Worm (Caenorhabditis elegans) whole organism, midembryonic: ENCODE data around the gene srj-50.

Source experiments
- T22C8.4 ChIP-seq: fragments of 200-800 bp; sonication (Bioruptor generic); IDR thresholded peaks from 2 replicates; pipeline ENCODE4 v1.3.6; 2022; ENCODE audit warnings: missing genetic modification characterization, missing compliant biosample characterization
- cog-1 ChIP-seq: sonication (generic microtip); optimal IDR thresholded peaks from 2 replicates; lab custom pipeline; 2016; ENCODE audit warnings: missing genetic modification characterization, missing compliant biosample characterization
- flt-1 ChIP-seq: fragments of 200-800 bp; sonication (Bioruptor generic); IDR thresholded peaks from 2 replicates; pipeline ENCODE4 v1.3.6; 2022; ENCODE audit warnings: missing genetic modification characterization, missing compliant biosample characterization
- klf-2 ChIP-seq: fragments of 200-800 bp; sonication (Bioruptor generic); conservative IDR thresholded peaks from 2 replicates; pipeline ENCODE4 v1.3.6; 2022; ENCODE audit warnings: missing genetic modification reagents, missing genetic modification characterization, missing compliant biosample characterization
- med-1 ChIP-seq: sonication (generic microtip); optimal IDR thresholded peaks from 2 replicates; lab custom pipeline; 2017; ENCODE audit warnings: missing genetic modification characterization, mild to moderate bottlenecking, missing compliant biosample characterization, antibody characterized with exemption, missing genetic modification reagents; ENCODE audit not compliant: insufficient read depth
- ref-1 ChIP-seq: fragments of 200-800 bp; sonication (Bioruptor generic); conservative IDR thresholded peaks from 2 replicates; pipeline ENCODE4 v1.3.6; 2022; ENCODE audit warnings: missing genetic modification reagents, missing genetic modification characterization, missing compliant biosample characterization
- tab-1 ChIP-seq: fragments of 200-800 bp; sonication (Bioruptor generic); IDR thresholded peaks from 2 replicates; pipeline ENCODE4 v1.3.6; 2022; ENCODE audit warnings: missing genetic modification characterization, missing compliant biosample characterization
- ztf-23 ChIP-seq: fragments of 200-800 bp; sonication (Bioruptor generic); IDR thresholded peaks from 2 replicates; pipeline ENCODE4 v1.3.6; 2022; ENCODE audit warnings: missing genetic modification reagents, missing genetic modification characterization, missing compliant biosample characterization
- ztf-29 ChIP-seq: fragments of 200-800 bp; sonication (Bioruptor generic); IDR thresholded peaks from 2 replicates; pipeline ENCODE4 v1.3.6; 2022; ENCODE audit warnings: missing genetic modification reagents, missing genetic modification characterization, missing compliant biosample characterization

Gene srj-50

DNA sequence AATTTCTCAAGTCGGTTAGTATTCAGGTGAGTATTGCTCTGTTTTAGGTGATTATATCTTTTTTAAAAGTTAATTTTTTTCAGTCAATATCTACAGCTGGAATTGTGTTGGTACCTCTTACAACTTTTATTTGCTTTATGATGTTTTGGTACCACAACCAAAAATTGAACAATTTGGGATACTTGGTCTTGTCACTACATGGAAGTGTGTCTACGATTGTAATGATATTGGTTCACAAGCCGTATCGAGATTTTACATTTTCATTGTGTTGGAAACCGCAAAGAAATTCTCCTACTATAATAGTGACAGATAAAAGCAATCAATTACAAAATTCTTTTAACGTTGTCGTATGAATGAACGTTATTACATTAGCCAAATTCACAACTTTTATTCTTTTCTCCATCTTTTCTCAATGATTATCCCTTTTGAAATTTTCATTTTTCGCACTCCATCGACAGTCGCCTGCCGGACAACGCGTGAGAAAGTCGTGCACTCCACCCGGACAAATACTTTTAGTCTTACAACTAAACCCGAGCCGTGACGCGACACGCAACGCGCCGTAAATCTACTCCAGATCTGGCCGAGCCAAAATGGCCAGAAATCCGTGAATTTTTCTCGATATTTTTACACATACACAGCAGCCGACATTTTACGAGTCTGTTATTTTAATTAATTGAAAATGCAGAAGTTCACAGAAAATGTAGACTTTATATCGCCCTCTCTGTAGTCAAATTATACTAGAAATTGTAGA is 39.2 kb downstream of the srj-50 start:
- no peak for TF ChIP-seq ztf-23 (GFP tag; lab: Robert Waterston, UW)
- TF ChIP-seq T22C8.4 (GFP tag; lab: Robert Waterston, UW) = no peak
- TF ChIP-seq klf-2 = no peak
- no peak for TF ChIP-seq cog-1 (tag; lab: Kevin White, UChicago)
- TF ChIP-seq med-1 = no peak
- TF ChIP-seq flt-1 = no peak
- no peak for TF ChIP-seq tab-1 (GFP tag; lab: Robert Waterston, UW)
- no peak for TF ChIP-seq ref-1 (GFP tag; lab: Robert Waterston, UW)
- TF ChIP-seq ztf-29 = no peak

- TF ChIP-seq T22C8.4 (GFP tag; lab: Robert Waterston, UW) = no peak
- no peak for TF ChIP-seq tab-1 (GFP tag; lab: Robert Waterston, UW)
- no peak for TF ChIP-seq klf-2
- no peak for TF ChIP-seq cog-1 (tag; lab: Kevin White, UChicago)
- no peak for TF ChIP-seq ztf-29
- TF ChIP-seq med-1 = no peak
- TF ChIP-seq ref-1 (GFP tag; lab: Robert Waterston, UW) = no peak
- no peak for TF ChIP-seq flt-1
- TF ChIP-seq ztf-23 (GFP tag; lab: Robert Waterston, UW) = no peak
Measured at ce11 chrV:2872947-2873346, 40.2 kb downstream of the srj-50 start.

DNA sequence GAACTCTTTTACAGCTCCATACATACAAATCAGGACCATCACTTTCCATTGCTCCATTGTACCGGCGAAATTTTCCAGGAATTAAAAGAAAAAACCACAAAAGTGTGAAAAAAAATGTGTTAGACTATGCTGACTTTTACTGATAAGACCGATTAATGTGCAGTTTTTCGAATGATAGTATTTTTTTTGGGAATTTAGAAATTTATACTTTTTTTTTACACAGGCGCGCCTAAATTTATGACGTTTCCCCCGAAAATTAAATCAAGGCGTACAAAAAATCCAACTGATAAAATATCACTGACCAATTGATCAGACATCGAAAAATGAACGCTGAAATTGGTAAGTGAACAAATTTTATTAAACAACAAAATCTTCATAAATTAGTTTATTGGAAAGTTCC is 42.7 kb downstream of the srj-50 start, which contains the start of gene folt-2:
folt-2 (minus strand) TSS at position 179 of the 400 bp plus-strand sequence.
- no peak for TF ChIP-seq ref-1 (GFP tag; lab: Robert Waterston, UW)
- no peak for TF ChIP-seq cog-1 (tag; lab: Kevin White, UChicago)
- no peak for TF ChIP-seq tab-1 (GFP tag; lab: Robert Waterston, UW)
- TF ChIP-seq med-1 = no peak
- no peak for TF ChIP-seq T22C8.4 (GFP tag; lab: Robert Waterston, UW)
- no peak for TF ChIP-seq klf-2
- TF ChIP-seq ztf-23 (GFP tag; lab: Robert Waterston, UW) = no peak
- no peak for TF ChIP-seq flt-1
- TF ChIP-seq ztf-29 = no peak

DNA sequence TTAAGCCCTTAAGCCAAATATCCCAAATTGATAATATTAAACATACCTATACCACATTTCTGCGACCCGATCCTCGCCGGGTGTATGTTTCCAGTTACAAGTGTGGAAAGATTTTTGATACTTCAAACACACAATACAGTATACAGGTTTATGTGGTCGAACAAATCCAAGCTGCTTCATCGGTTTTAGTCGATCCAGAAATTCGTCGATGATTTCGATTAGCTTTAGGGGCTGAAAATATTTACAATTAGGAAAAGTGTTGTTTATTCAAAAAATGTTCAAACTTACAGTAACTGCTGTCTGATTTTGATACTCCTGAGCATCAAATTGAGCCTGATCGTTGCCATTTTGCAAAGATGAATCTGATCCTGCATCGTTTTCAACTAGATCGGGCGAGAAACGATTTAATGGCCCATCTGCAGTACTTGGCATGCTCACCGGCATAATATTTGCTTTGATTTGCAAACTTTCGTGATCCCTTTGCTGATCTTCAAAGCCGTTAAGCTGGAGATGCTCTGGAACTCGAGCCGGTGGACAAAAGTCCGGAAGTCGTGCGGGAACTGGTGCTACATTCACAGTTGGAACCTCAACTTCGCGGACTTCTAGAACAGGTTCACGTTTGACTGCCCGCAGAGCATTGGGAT is 43.5 kb downstream of the srj-50 start:
- TF ChIP-seq ztf-29 = no peak

- TF ChIP-seq ztf-29 (no peak), cog-1 (tag; lab: Kevin White, UChicago) (no peak), ref-1 (GFP tag; lab: Robert Waterston, UW) (no peak), med-1 (no peak), flt-1 (no peak), klf-2 (no peak), T22C8.4 (GFP tag; lab: Robert Waterston, UW) (no peak), tab-1 (GFP tag; lab: Robert Waterston, UW) (no peak), ztf-23 (GFP tag; lab: Robert Waterston, UW) (no peak)
Measured at ce11 chrV:2877509-2877908, 44.7 kb downstream of the srj-50 start, which contains the start of gene F37B4.10. F37B4.10 (minus strand) TSS chrV:2877609.

ce11 chrV:2879801-2880200 is 47.0 kb downstream of the srj-50 start, which contains the start of gene str-39:
str-39 (minus strand) TSS chrV:2879901.
- TF ChIP-seq ztf-29 = no peak
- no peak for TF ChIP-seq ref-1 (GFP tag; lab: Robert Waterston, UW)
- no peak for TF ChIP-seq ztf-23 (GFP tag; lab: Robert Waterston, UW)
- no peak for TF ChIP-seq tab-1 (GFP tag; lab: Robert Waterston, UW)
- TF ChIP-seq med-1 = no peak
- no peak for TF ChIP-seq flt-1
- TF ChIP-seq cog-1 (tag; lab: Kevin White, UChicago) = no peak
- TF ChIP-seq T22C8.4 (GFP tag; lab: Robert Waterston, UW) = no peak
- TF ChIP-seq klf-2 = no peak

DNA sequence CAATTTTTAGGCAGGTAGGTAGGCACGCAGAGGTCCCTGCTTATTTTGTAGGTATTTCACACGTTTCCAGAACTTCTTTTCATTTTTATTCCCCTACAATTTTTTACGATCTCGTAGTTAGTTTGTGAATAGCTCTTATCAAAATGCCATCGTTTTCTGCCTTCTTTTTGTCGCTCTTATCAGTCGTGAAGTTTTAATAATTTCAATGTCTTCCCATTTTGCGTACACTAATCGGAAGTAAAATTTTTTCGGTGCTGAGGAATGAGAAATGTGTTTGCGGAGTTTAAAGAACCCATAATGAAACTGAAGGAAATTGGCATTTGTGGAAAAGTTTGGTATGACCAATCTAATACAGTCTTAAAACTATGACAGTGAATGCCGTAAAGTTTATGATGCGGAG is 47.6 kb downstream of the srj-50 start:
- TF ChIP-seq med-1 (no peak), T22C8.4 (GFP tag; lab: Robert Waterston, UW) (no peak), ztf-23 (GFP tag; lab: Robert Waterston, UW) (no peak), flt-1 (no peak), ref-1 (GFP tag; lab: Robert Waterston, UW) (no peak), klf-2 (no peak), cog-1 (tag; lab: Kevin White, UChicago) (no peak), ztf-29 (no peak), tab-1 (GFP tag; lab: Robert Waterston, UW) (no peak)

DNA sequence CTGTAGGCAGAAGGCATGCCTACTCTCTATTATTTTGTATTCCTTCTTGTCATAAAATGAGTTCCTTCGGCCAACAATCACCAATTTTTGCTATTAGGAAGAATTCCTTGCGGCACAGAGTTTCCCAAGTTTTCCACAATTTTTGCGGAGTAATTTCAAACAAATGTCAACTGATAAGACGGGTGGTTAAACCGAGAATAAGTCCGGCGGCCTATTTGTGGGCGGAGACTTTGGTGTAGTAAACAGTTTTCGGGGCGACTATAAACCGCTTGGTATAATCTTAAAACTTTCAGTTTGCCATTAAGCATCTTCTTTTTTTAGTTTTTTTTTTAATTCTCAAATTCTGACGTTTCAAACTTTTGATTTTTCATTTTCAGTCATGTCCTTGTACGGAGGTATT is 48.2 kb downstream of the srj-50 start, which contains the start of gene ifc-1:
ifc-1 (plus strand) TSS at position 378 of the 400 bp plus-strand sequence.
- TF ChIP-seq flt-1 = no peak
- no peak for TF ChIP-seq T22C8.4 (GFP tag; lab: Robert Waterston, UW)
- TF ChIP-seq ztf-23 (GFP tag; lab: Robert Waterston, UW) = no peak
- TF ChIP-seq cog-1 (tag; lab: Kevin White, UChicago) = no peak
- no peak for TF ChIP-seq klf-2
- no peak for TF ChIP-seq tab-1 (GFP tag; lab: Robert Waterston, UW)
- no peak for TF ChIP-seq ref-1 (GFP tag; lab: Robert Waterston, UW)
- no peak for TF ChIP-seq med-1
- TF ChIP-seq ztf-29 = no peak

DNA sequence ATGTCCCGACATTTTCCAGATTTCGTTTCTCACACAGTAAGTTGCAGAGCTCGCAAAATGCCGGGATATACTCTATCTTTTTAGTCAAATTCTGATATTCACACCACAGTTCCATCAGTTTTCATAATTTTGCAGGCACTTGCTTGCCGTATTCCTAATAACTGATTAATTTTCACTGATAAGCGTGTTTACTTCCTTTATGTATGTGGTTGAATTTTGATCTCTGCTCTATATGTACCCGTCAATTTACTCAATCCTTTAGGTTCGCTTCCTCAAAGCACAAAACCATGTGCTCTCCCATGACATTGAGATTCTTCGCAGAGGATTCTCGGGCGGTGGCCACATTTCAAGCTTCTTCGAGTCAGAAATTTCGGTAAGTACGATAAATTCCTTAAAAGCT is 48.8 kb downstream of the srj-50 start:
- no peak for TF ChIP-seq med-1

DNA sequence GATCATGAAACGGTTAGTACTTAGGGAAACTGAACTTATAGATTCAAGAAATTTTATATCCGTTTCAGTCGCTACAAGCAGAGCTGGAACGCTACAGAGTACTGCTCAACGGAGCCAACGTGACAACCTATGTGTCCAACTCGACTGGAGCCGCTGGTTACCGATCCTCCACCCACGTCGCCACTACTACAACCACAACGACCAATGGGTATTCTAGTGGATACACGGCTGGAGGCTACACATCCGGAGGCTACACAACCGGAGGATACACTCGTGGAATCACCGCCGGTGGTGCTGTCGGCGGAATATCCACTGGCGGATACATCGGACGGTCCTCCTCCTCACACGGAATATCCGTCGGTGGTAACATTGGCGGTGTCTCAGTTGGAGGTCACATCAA is 50.3 kb downstream of the srj-50 start:
- TF ChIP-seq flt-1 = no peak
- TF ChIP-seq ztf-23 (GFP tag; lab: Robert Waterston, UW) = no peak
- no peak for TF ChIP-seq ref-1 (GFP tag; lab: Robert Waterston, UW)
- no peak for TF ChIP-seq T22C8.4 (GFP tag; lab: Robert Waterston, UW)
- TF ChIP-seq tab-1 (GFP tag; lab: Robert Waterston, UW) = no peak
- TF ChIP-seq cog-1 (tag; lab: Kevin White, UChicago) = no peak
- TF ChIP-seq med-1 = no peak
- TF ChIP-seq ztf-29 = no peak
- TF ChIP-seq klf-2 = no peak
